Worm (Caenorhabditis elegans) whole organism, young adult: Measurements from ENCODE around the gene F16G10.13.

Experiments used
- B0261.1 ChIP-seq: sonication (generic microtip); optimal IDR thresholded peaks from 2 replicates; lab custom pipeline; 2016; ENCODE audit warnings: mild to moderate bottlenecking, missing genetic modification characterization, moderate library complexity, missing compliant biosample characterization
- F23B12.7 ChIP-seq: sonication (generic microtip); optimal IDR thresholded peaks from 2 replicates; lab custom pipeline; 2017; ENCODE audit warnings: missing genetic modification characterization, mild to moderate bottlenecking, missing compliant biosample characterization, antibody characterized with exemption, moderate library complexity; ENCODE audit not compliant: insufficient read depth
- F37B4.10 ChIP-seq: fragments of 200-800 bp; sonication (Bioruptor generic); IDR thresholded peaks from 2 replicates; pipeline ENCODE4 v1.3.6; 2022; ENCODE audit warnings: missing genetic modification characterization, missing compliant biosample characterization
- F39B2.1 ChIP-seq: fragments of 200-800 bp; sonication (Bioruptor generic); IDR thresholded peaks from 2 replicates; pipeline ENCODE4 v1.3.6; 2022; ENCODE audit warnings: missing genetic modification reagents, missing genetic modification characterization, missing compliant biosample characterization
- F49E8.2 ChIP-seq: sonication (generic microtip); optimal IDR thresholded peaks from 3 replicates; lab custom pipeline; 2017; ENCODE audit warnings: missing genetic modification characterization, mild to moderate bottlenecking, missing compliant biosample characterization, antibody characterized with exemption, moderate library complexity; ENCODE audit not compliant: insufficient read depth
- F52B5.7 ChIP-seq: sonication (generic microtip); optimal IDR thresholded peaks from 2 replicates; lab custom pipeline; 2016; ENCODE audit warnings: mild to moderate bottlenecking, missing genetic modification characterization, missing compliant biosample characterization
- F55B11.4 ChIP-seq: sonication (generic microtip); optimal IDR thresholded peaks from 2 replicates; lab custom pipeline; 2016; ENCODE audit warnings: missing compliant biosample characterization, missing genetic modification characterization, borderline replicate concordance; ENCODE audit not compliant: insufficient read depth
- T07F8.4 ChIP-seq: sonication (generic microtip); optimal IDR thresholded peaks from 2 replicates; lab custom pipeline; 2016; ENCODE audit warnings: mild to moderate bottlenecking, missing genetic modification characterization, moderate library complexity, missing compliant biosample characterization
- Y53G8AR.9 ChIP-seq: fragments of 200-800 bp; sonication (Bioruptor generic); conservative IDR thresholded peaks from 2 replicates; pipeline ENCODE4 v1.3.6; 2022; ENCODE audit warnings: missing genetic modification reagents, missing genetic modification characterization, missing compliant biosample characterization
- Y79H2A.3 ChIP-seq: fragments of 200-800 bp; sonication (Bioruptor generic); conservative IDR thresholded peaks from 2 replicates; pipeline ENCODE4 v1.3.6; 2022; ENCODE audit warnings: missing genetic modification reagents, missing genetic modification characterization, missing compliant biosample characterization
- ZK185.1 ChIP-seq: sonication (generic microtip); optimal IDR thresholded peaks from 2 replicates; lab custom pipeline; 2016; ENCODE audit warnings: mild to moderate bottlenecking, missing genetic modification characterization, missing compliant biosample characterization; ENCODE audit not compliant: poor library complexity, severe bottlenecking
- athp-1 ChIP-seq: sonication (generic microtip); optimal IDR thresholded peaks from 2 replicates; lab custom pipeline; 2017; ENCODE audit warnings: mild to moderate bottlenecking, missing genetic modification characterization, missing compliant biosample characterization
- attf-3 ChIP-seq: fragments of 200-800 bp; sonication (Bioruptor generic); conservative IDR thresholded peaks from 2 replicates; pipeline ENCODE4 v1.3.6; 2022; ENCODE audit warnings: missing genetic modification reagents, missing genetic modification characterization, missing compliant biosample characterization
- ccch-3 ChIP-seq: fragments of 200-800 bp; sonication (Bioruptor generic); optimal IDR thresholded peaks from 2 replicates; lab custom pipeline; 2018; ENCODE audit warnings: mild to moderate bottlenecking, missing genetic modification characterization, missing compliant biosample characterization
- ceh-40 ChIP-seq: fragments of 200-800 bp; sonication (Bioruptor generic); IDR thresholded peaks from 2 replicates; pipeline ENCODE4 v1.3.6; 2022; ENCODE audit warnings: missing genetic modification characterization, missing compliant biosample characterization
- efl-1 ChIP-seq: fragments of 150-350 bp; optimal IDR thresholded peaks from 2 replicates; lab custom pipeline; 2014; ENCODE audit warnings: missing biosample characterization, missing genetic modification reagents, missing genetic modification characterization
- egl-44 ChIP-seq: fragments of 200-800 bp; sonication (Bioruptor generic); IDR thresholded peaks from 2 replicates; pipeline ENCODE4 v1.3.6; 2022; ENCODE audit warnings: missing genetic modification reagents, missing genetic modification characterization, missing compliant biosample characterization
- fkh-3 ChIP-seq: sonication (generic microtip); optimal IDR thresholded peaks from 2 replicates; lab custom pipeline; 2016; ENCODE audit warnings: mild to moderate bottlenecking, missing genetic modification characterization, missing compliant biosample characterization
- hmg-1.2 ChIP-seq: fragments of 200-800 bp; sonication (Bioruptor generic); IDR thresholded peaks from 2 replicates; pipeline ENCODE4 v1.3.6; 2022; ENCODE audit warnings: missing genetic modification reagents, missing genetic modification characterization, missing compliant biosample characterization
- hmg-20 ChIP-seq: fragments of 200-800 bp; sonication (Bioruptor generic); IDR thresholded peaks from 2 replicates; pipeline ENCODE4 v1.3.6; 2022; ENCODE audit warnings: missing genetic modification reagents, missing genetic modification characterization, missing compliant biosample characterization
- lag-1 ChIP-seq: fragments of 200-800 bp; sonication (Bioruptor generic); IDR thresholded peaks from 2 replicates; pipeline ENCODE4 v1.3.6; 2022; ENCODE audit warnings: missing genetic modification reagents, missing genetic modification characterization, missing compliant biosample characterization
- let-607 ChIP-seq, 2 experiments: fragments of 200-800 bp in 1 of 2; sonication (Bioruptor generic) in 1 of 2; sonication (generic microtip) in 1 of 2; optimal IDR thresholded peaks; 2 replicates each; lab custom pipeline; 2016 to 2018; ENCODE audit warnings: mild to moderate bottlenecking in 2 of 2, missing compliant biosample characterization in 2 of 2, missing genetic modification characterization in 2 of 2, moderate library complexity in 2 of 2, missing genotype in 1 of 2
- lsy-27 ChIP-seq: sonication (generic microtip); optimal IDR thresholded peaks from 2 replicates; lab custom pipeline; 2017; ENCODE audit warnings: missing genetic modification characterization, mild to moderate bottlenecking, missing compliant biosample characterization, antibody characterized with exemption, missing genotype, borderline replicate concordance; ENCODE audit not compliant: insufficient read depth
- madf-10 ChIP-seq: sonication (generic microtip); optimal IDR thresholded peaks from 2 replicates; lab custom pipeline; 2016; ENCODE audit warnings: mild to moderate bottlenecking, missing genetic modification characterization, missing compliant biosample characterization
- madf-3 ChIP-seq: fragments of 200-800 bp; sonication (Bioruptor generic); IDR thresholded peaks from 2 replicates; pipeline ENCODE4 v1.3.6; 2022; ENCODE audit warnings: missing genetic modification reagents, missing genetic modification characterization, missing compliant biosample characterization
- mel-28 ChIP-seq: sonication (generic microtip); optimal IDR thresholded peaks from 2 replicates; lab custom pipeline; 2016; ENCODE audit warnings: borderline replicate concordance, mild to moderate bottlenecking, missing genetic modification characterization, missing compliant biosample characterization
- mxl-1 ChIP-seq: sonication (generic microtip); optimal IDR thresholded peaks from 2 replicates; lab custom pipeline; 2016; ENCODE audit warnings: missing genetic modification characterization, missing compliant biosample characterization
- nfya-1 ChIP-seq: sonication (generic microtip); optimal IDR thresholded peaks from 2 replicates; lab custom pipeline; 2017; ENCODE audit warnings: antibody characterized with exemption, missing compliant biosample characterization, missing genetic modification characterization, borderline replicate concordance; ENCODE audit not compliant: insufficient read depth
- nhr-27 ChIP-seq: fragments of 200-800 bp; sonication (Bioruptor generic); optimal IDR thresholded peaks from 2 replicates; lab custom pipeline; 2018; ENCODE audit warnings: mild to moderate bottlenecking, missing genetic modification characterization, moderate library complexity, missing compliant biosample characterization
- rpc-1 ChIP-seq, 2 experiments: fragments of 150-350 bp in 1 of 2; sonication (generic microtip) in 1 of 2; optimal IDR thresholded peaks; 2 replicates each; lab custom pipeline; 2014 to 2018; ENCODE audit warnings: missing biosample characterization in 1 of 2, missing genetic modification characterization in 1 of 2, missing genetic modification reagents in 1 of 2, missing genotype in 1 of 2
- snpc-1.3 ChIP-seq: sonication (generic microtip); optimal IDR thresholded peaks from 2 replicates; lab custom pipeline; 2017; ENCODE audit warnings: missing genetic modification characterization, mild to moderate bottlenecking, missing compliant biosample characterization, antibody characterized with exemption, moderate library complexity, missing genotype, missing genetic modification reagents; ENCODE audit not compliant: insufficient read depth
- snpc-3.4 ChIP-seq: sonication (generic microtip); optimal IDR thresholded peaks from 2 replicates; lab custom pipeline; 2017; ENCODE audit warnings: missing genetic modification characterization, mild to moderate bottlenecking, missing compliant biosample characterization, antibody characterized with exemption, moderate library complexity, missing genotype, missing genetic modification reagents
- somi-1 ChIP-seq: fragments of 200-800 bp; sonication (Bioruptor generic); optimal IDR thresholded peaks from 2 replicates; lab custom pipeline; 2018; ENCODE audit warnings: mild to moderate bottlenecking, missing genetic modification characterization, missing compliant biosample characterization
- sptf-2 ChIP-seq: fragments of 200-800 bp; sonication (Bioruptor generic); optimal IDR thresholded peaks from 2 replicates; lab custom pipeline; 2018; ENCODE audit warnings: mild to moderate bottlenecking, missing genetic modification characterization, missing compliant biosample characterization
- zim-3 ChIP-seq: sonication (generic microtip); optimal IDR thresholded peaks from 2 replicates; lab custom pipeline; 2017; ENCODE audit warnings: mild to moderate bottlenecking, missing genetic modification characterization, moderate library complexity, missing compliant biosample characterization
- ztf-22 ChIP-seq: fragments of 200-800 bp; sonication (Bioruptor generic); optimal IDR thresholded peaks from 2 replicates; lab custom pipeline; 2018; ENCODE audit warnings: mild to moderate bottlenecking, missing genetic modification characterization, moderate library complexity, missing compliant biosample characterization
- ztf-25 ChIP-seq: fragments of 200-800 bp; sonication (Bioruptor generic); IDR thresholded peaks from 2 replicates; pipeline ENCODE4 v1.3.6; 2022; ENCODE audit warnings: missing genetic modification reagents, missing genetic modification characterization, missing compliant biosample characterization
- ztf-28 ChIP-seq: fragments of 200-800 bp; sonication (Bioruptor generic); IDR thresholded peaks from 2 replicates; pipeline ENCODE4 v1.3.6; 2022; ENCODE audit warnings: missing genetic modification reagents, missing genetic modification characterization, missing compliant biosample characterization

Gene F16G10.13

DNA sequence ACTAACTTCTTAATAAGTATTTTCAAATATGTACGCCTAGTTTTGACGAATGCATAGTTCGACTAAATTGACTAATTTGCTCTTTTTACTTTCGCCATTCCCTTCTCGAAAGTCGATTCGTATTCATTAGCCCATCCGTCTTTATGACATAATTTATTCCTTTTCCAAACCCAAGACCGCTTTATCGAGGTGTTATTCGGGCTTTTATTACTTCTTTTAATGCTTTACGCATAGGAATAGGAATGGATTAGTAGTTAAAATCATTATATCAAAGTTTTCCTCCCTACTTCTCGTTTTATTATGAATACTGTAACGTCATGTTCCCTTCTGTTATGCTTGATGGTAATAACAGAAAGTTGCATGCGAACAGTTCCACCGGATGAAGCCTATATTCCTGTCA is 20.8 kb downstream of the F16G10.13 start, which contains the start of gene F16G10.2:
Gene F16G10.2, plus strand, starts transcription at position 301 of the 400 bp plus-strand sequence.
- TF ChIP-seq nfya-1 (tag; lab: Kevin White, UChicago) (no peak), hmg-20 (GFP tag; lab: Robert Waterston, UW) (no peak), madf-3 (no peak), ZK185.1 (no peak)

DNA sequence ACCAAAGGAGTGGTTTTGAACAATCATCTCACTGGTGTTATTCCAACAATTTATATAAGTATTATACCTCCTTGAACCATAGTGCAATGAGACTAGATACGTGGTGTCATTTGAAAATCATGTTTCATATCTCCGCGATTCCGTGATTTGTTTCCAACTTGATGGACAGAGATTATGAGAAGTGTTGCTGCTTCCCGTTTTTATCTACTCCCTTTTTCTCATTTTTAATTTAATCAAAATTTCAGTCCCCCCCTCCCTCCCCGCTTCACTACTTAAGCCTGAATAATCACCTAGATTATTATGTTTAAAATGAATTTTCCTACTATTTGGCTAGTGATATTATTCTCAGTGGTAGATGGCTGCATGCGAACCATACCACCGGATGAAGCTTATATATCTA is 23.7 kb downstream of the F16G10.13 start, which contains the start of gene F16G10.3:
Gene F16G10.3, plus strand, starts transcription at position 301 of the 400 bp plus-strand sequence.
- no peak for TF ChIP-seq lsy-27 (tag; lab: Kevin White, UChicago)
- TF ChIP-seq Y79H2A.3 (GFP tag; lab: Robert Waterston, UW) = no peak
- TF ChIP-seq snpc-3.4 (tag; lab: Kevin White, UChicago) = no peak
- no peak for TF ChIP-seq rpc-1 (optimal IDR thresholded peaks at IDR 0.05; lab: Kevin White, UChicago)
- TF ChIP-seq rpc-1 (tag; optimal IDR thresholded peaks at IDR 0.05; lab: Kevin White, UChicago) = no peak
- no peak for TF ChIP-seq F39B2.1 (GFP tag; lab: Robert Waterston, UW)
- no peak for TF ChIP-seq efl-1
- no peak for TF ChIP-seq athp-1 (tag; lab: Kevin White, UChicago)
- TF ChIP-seq somi-1 = no peak
- no peak for TF ChIP-seq F52B5.7 (tag; lab: Kevin White, UChicago)
- no peak for TF ChIP-seq let-607 (tag; optimal IDR thresholded peaks at IDR 0.05; lab: Kevin White, UChicago)
- no peak for TF ChIP-seq lag-1
- TF ChIP-seq F37B4.10 (GFP tag; lab: Robert Waterston, UW) = no peak
- no peak for TF ChIP-seq ztf-28
- TF ChIP-seq mel-28 (tag; lab: Kevin White, UChicago) = no peak
- no peak for TF ChIP-seq ztf-22 (GFP tag; lab: Kevin White, UChicago)
- no peak for TF ChIP-seq mxl-1 (tag; lab: Kevin White, UChicago)
- TF ChIP-seq nhr-27 (tag; lab: Kevin White, UChicago) = no peak
- TF ChIP-seq ZK185.1 = no peak
- TF ChIP-seq, all 124 proteins: peak for 0

DNA sequence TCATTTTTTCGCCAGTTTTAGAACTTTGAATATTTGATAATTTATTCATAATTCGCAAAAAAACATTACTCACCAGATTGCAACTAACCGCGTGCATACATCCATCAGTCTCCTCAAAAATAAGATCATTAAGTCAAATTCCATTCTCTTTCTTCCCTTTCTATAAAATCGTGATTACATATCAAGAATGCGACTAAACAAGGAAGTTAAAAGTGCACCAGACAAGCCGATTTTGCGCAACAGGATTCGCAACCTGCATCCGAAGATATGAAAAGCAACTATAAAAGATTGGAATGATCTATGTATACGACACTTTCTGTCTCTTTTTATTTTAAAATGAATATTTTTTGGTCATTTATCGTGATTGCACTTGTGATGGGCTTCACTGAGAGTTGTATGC is 26.8 kb downstream of the F16G10.13 start, which contains the start of gene hpo-25:
Gene hpo-25, plus strand, starts transcription at position 301 of the 400 bp plus-strand sequence.
- TF ChIP-seq somi-1 (no peak), madf-3 (no peak), zim-3 (tag; lab: Kevin White, UChicago) (no peak), T07F8.4 (tag; lab: Kevin White, UChicago) (no peak), Y53G8AR.9 (GFP tag; lab: Robert Waterston, UW) (no peak), hmg-1.2 (GFP tag; lab: Robert Waterston, UW) (no peak)

DNA sequence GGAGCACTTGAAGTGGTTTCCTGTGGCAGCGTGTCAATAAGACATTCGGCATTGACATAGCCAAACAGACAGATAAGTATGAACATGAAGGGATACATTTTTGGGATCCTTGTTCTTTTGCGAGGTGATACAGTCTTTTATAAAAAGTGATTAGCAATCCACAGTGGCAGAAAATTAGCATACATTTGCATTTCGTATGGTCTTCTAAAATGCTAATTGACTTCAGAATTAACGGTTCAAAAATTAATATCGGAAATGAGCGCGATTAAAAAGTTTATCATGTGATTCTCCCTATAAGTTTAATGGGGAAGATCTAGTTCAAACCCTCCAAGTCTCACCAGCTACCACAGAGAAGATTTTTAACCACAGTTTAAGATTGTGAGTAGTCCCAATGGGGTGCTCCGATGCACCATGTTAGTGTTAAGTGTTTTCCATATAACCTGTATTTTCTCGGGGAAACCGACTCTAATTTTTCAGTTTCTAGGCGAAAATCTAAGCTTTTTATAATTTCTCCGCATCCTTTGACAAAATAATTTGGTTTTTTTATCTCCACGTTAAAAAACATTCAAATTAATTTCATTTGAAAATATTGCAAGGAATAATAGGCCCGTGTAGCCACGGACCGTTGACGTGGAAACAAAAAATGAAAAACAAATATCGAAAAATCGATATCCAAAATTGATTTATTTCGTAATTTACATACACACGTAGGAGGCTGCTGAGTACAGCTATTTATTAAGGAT is 29.0 kb downstream of the F16G10.13 start, which contains the start of the genes F43C11.12 and F16G10.5:
Gene F43C11.12, minus strand, starts transcription at position 101 of the 743 bp plus-strand sequence.
Gene F16G10.5, plus strand, starts transcription at position 693 of the 743 bp plus-strand sequence.
- TF ChIP-seq ceh-40 (GFP tag; lab: Robert Waterston, UW) (no peak), ztf-25 (GFP tag; lab: Robert Waterston, UW) (no peak), attf-3 (GFP tag; lab: Robert Waterston, UW) (no peak)

DNA sequence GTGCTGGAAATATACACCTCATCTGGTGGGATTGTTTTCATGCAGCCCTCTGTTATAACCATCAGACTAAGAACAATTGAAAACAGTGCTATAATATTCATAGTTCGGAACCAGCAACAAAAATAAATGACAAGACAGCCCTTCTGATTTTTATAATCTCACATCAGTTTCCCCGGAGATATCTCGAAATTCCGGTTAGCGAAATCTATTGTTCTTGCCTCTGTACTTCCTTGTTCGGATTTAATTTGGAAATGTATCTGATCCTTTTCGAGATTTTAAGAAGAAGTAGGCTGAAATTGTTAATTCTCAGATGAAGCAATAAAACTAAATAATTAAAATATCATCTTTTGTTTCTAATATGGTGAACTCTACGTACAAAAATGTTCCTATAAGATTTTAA is 32.1 kb downstream of the F16G10.13 start, which contains the start of gene F43C11.11:
Gene F43C11.11, minus strand, starts transcription at position 101 of the 400 bp plus-strand sequence.
- TF ChIP-seq F37B4.10 (GFP tag; lab: Robert Waterston, UW) (no peak), hmg-1.2 (GFP tag; lab: Robert Waterston, UW) (no peak), lsy-27 (tag; lab: Kevin White, UChicago) (no peak), sptf-2 (no peak), Y53G8AR.9 (GFP tag; lab: Robert Waterston, UW) (no peak), madf-10 (tag; lab: Kevin White, UChicago) (no peak), F23B12.7 (tag; lab: Kevin White, UChicago) (no peak), snpc-1.3 (tag; lab: Kevin White, UChicago) (no peak), fkh-3 (no peak), F49E8.2 (tag; lab: Kevin White, UChicago) (no peak), ccch-3 (GFP tag; lab: Kevin White, UChicago) (no peak), B0261.1 (tag; lab: Kevin White, UChicago) (no peak), F55B11.4 (no peak), egl-44 (GFP tag; lab: Robert Waterston, UW) (no peak)
- TF ChIP-seq, all 124 proteins: peak for 0
